Worm (Caenorhabditis elegans) whole organism, mixed stage, embryonic: ENCODE results near the gene copb-2.
A peak's percentile ranks its signal among the peaks of the same experiment; 100 is the strongest.

ENCODE experiments used
- M03D4.4 ChIP-seq: sonication (generic microtip); optimal IDR thresholded peaks from 2 replicates; lab custom pipeline; 2017; ENCODE audit warnings: mild to moderate bottlenecking, missing genetic modification characterization, missing compliant biosample characterization
- bed-3 ChIP-seq: fragments of 200-800 bp; sonication (Bioruptor generic); optimal IDR thresholded peaks from 3 replicates; lab custom pipeline; 2018; ENCODE audit warnings: mild to moderate bottlenecking, missing genetic modification characterization, moderate library complexity, missing compliant biosample characterization
- blmp-1 ChIP-seq: fragments of 150-350 bp; optimal IDR thresholded peaks from 2 replicates; lab custom pipeline; 2014; ENCODE audit warnings: missing biosample characterization, missing genetic modification characterization
- ceh-39 ChIP-seq: fragments of 150-350 bp; optimal IDR thresholded peaks from 2 replicates; lab custom pipeline; 2014; ENCODE audit warnings: missing biosample characterization, missing genetic modification characterization
- ceh-43 ChIP-seq: fragments of 200-800 bp; sonication (Bioruptor generic); optimal IDR thresholded peaks from 2 replicates; lab custom pipeline; 2018; ENCODE audit warnings: mild to moderate bottlenecking, missing genetic modification characterization, moderate library complexity, missing compliant biosample characterization
- ceh-83 ChIP-seq: fragments of 200-800 bp; sonication (Bioruptor generic); optimal IDR thresholded peaks from 2 replicates; lab custom pipeline; 2018; ENCODE audit warnings: mild to moderate bottlenecking, missing genetic modification characterization, missing compliant biosample characterization
- ces-1 ChIP-seq: fragments of 150-350 bp; optimal IDR thresholded peaks from 2 replicates; lab custom pipeline; 2014; ENCODE audit warnings: missing biosample characterization, missing genetic modification reagents, missing genetic modification characterization
- cnd-1 ChIP-seq: fragments of 200-800 bp; sonication (Bioruptor generic); optimal IDR thresholded peaks from 2 replicates; lab custom pipeline; 2018; ENCODE audit warnings: mild to moderate bottlenecking, missing genetic modification characterization, missing compliant biosample characterization
- drap-1 ChIP-seq: fragments of 200-800 bp; sonication (Bioruptor generic); optimal IDR thresholded peaks from 3 replicates; lab custom pipeline; 2018; ENCODE audit warnings: mild to moderate bottlenecking, missing genetic modification characterization, missing compliant biosample characterization
- elt-1 ChIP-seq: sonication (generic microtip); optimal IDR thresholded peaks from 2 replicates; lab custom pipeline; 2017; ENCODE audit warnings: missing genetic modification characterization, mild to moderate bottlenecking, missing compliant biosample characterization, antibody characterized with exemption, moderate library complexity, borderline replicate concordance; ENCODE audit not compliant: insufficient read depth
- elt-3 ChIP-seq: fragments of 150-350 bp; optimal IDR thresholded peaks from 2 replicates; lab custom pipeline; 2014; ENCODE audit warnings: missing biosample characterization, missing genetic modification characterization
- flh-1 ChIP-seq: fragments of 200-800 bp; sonication (Bioruptor generic); optimal IDR thresholded peaks from 2 replicates; lab custom pipeline; 2018; ENCODE audit warnings: mild to moderate bottlenecking, missing genetic modification characterization, moderate library complexity, missing compliant biosample characterization
- ham-2 ChIP-seq: fragments of 200-800 bp; sonication (Bioruptor generic); optimal IDR thresholded peaks from 2 replicates; lab custom pipeline; 2018; ENCODE audit warnings: mild to moderate bottlenecking, missing genetic modification characterization, missing compliant biosample characterization
- hlh-1 ChIP-seq: fragments of 150-350 bp; optimal IDR thresholded peaks from 2 replicates; lab custom pipeline; 2014; ENCODE audit warnings: missing biosample characterization, missing genetic modification reagents, missing genetic modification characterization
- lin-13 ChIP-seq: fragments of 150-350 bp; optimal IDR thresholded peaks from 2 replicates; lab custom pipeline; 2014; ENCODE audit warnings: missing biosample characterization, missing genetic modification characterization
- lin-32 ChIP-seq: fragments of 200-800 bp; sonication (Bioruptor generic); optimal IDR thresholded peaks from 2 replicates; lab custom pipeline; 2018; ENCODE audit warnings: mild to moderate bottlenecking, missing genetic modification characterization, missing compliant biosample characterization
- lsy-2 ChIP-seq: fragments of 150-350 bp; optimal IDR thresholded peaks from 2 replicates; lab custom pipeline; 2014; ENCODE audit warnings: missing biosample characterization, missing genetic modification characterization
- mab-5 ChIP-seq: fragments of 150-350 bp; optimal IDR thresholded peaks from 2 replicates; lab custom pipeline; 2014; ENCODE audit warnings: missing biosample characterization, missing genetic modification characterization
- mep-1 ChIP-seq: fragments of 150-350 bp; optimal IDR thresholded peaks from 2 replicates; lab custom pipeline; 2017; ENCODE audit warnings: missing biosample characterization, missing genetic modification reagents, missing genetic modification characterization, inconsistent platforms
- nhr-12 ChIP-seq: fragments of 150-350 bp; optimal IDR thresholded peaks from 2 replicates; lab custom pipeline; 2014; ENCODE audit warnings: missing biosample characterization, missing genetic modification characterization
- nhr-2 ChIP-seq: fragments of 150-350 bp; optimal IDR thresholded peaks from 2 replicates; lab custom pipeline; 2014; ENCODE audit warnings: missing biosample characterization, missing genetic modification characterization
- nhr-237 ChIP-seq: fragments of 150-350 bp; optimal IDR thresholded peaks from 2 replicates; lab custom pipeline; 2014; ENCODE audit warnings: missing biosample characterization, missing genetic modification characterization
- nhr-28 ChIP-seq: fragments of 150-350 bp; optimal IDR thresholded peaks from 2 replicates; lab custom pipeline; 2014; ENCODE audit warnings: missing biosample characterization, missing genetic modification characterization
- nhr-76 ChIP-seq: sonication (generic microtip); optimal IDR thresholded peaks from 2 replicates; lab custom pipeline; 2017; ENCODE audit warnings: missing biosample characterization, missing genetic modification characterization
- pha-4 ChIP-seq: fragments of 150-350 bp; optimal IDR thresholded peaks from 2 replicates; lab custom pipeline; 2018; ENCODE audit warnings: missing biosample characterization, missing genetic modification reagents, missing genetic modification characterization
- sem-2 ChIP-seq: fragments of 200-800 bp; sonication (Bioruptor generic); optimal IDR thresholded peaks from 2 replicates; lab custom pipeline; 2018; ENCODE audit warnings: mild to moderate bottlenecking, missing genetic modification characterization, missing compliant biosample characterization
- snpc-4 ChIP-seq: fragments of 150-350 bp; optimal IDR thresholded peaks from 2 replicates; lab custom pipeline; 2014; ENCODE audit warnings: missing biosample characterization, missing genetic modification characterization
- sptf-1 ChIP-seq: sonication (generic microtip); optimal IDR thresholded peaks from 2 replicates; lab custom pipeline; 2017; ENCODE audit warnings: mild to moderate bottlenecking, missing genetic modification characterization, moderate library complexity, missing compliant biosample characterization
- tbx-8 ChIP-seq: fragments of 200-800 bp; sonication (Bioruptor generic); optimal IDR thresholded peaks from 2 replicates; lab custom pipeline; 2018; ENCODE audit warnings: mild to moderate bottlenecking, missing genetic modification characterization, moderate library complexity, missing compliant biosample characterization
- unc-120 ChIP-seq: sonication (generic microtip); optimal IDR thresholded peaks from 2 replicates; lab custom pipeline; 2017; ENCODE audit warnings: missing genetic modification characterization, missing compliant biosample characterization; ENCODE audit not compliant: poor library complexity, severe bottlenecking
- unc-39 ChIP-seq: fragments of 150-350 bp; optimal IDR thresholded peaks from 2 replicates; lab custom pipeline; 2014; ENCODE audit warnings: missing biosample characterization, missing genetic modification characterization
- unc-62 ChIP-seq: fragments of 150-350 bp; optimal IDR thresholded peaks from 2 replicates; lab custom pipeline; 2014; ENCODE audit warnings: missing biosample characterization, missing genetic modification reagents, missing genetic modification characterization
- ztf-11 ChIP-seq: fragments of 150-350 bp; optimal IDR thresholded peaks from 2 replicates; lab custom pipeline; 2014; ENCODE audit warnings: missing biosample characterization, missing genetic modification characterization

The copb-2 gene

ce11 chrIV:9459224-9459781 lies at the start of gene copb-2:
Gene copb-2, plus strand, starts transcription at chrIV:9459731.
- no peak for TF ChIP-seq mab-5 (tag; lab: Kevin White, UChicago)
- TF ChIP-seq hlh-1: peak; percentile 27
- TF ChIP-seq sem-2: no peak
- peak; percentile 40 for TF ChIP-seq mep-1
- no peak for TF ChIP-seq unc-120
- no peak for TF ChIP-seq ham-2 (GFP tag; lab: Kevin White, UChicago)
- no peak for TF ChIP-seq unc-39 (tag; lab: Kevin White, UChicago)
- no peak for TF ChIP-seq elt-3
- peak; percentile 49 for TF ChIP-seq ces-1 (GFP tag; lab: Kevin White, UChicago)
- no peak for TF ChIP-seq pha-4 (tag; lab: Kevin White, UChicago)
- TF ChIP-seq cnd-1 (tag; lab: Kevin White, UChicago): no peak
- TF ChIP-seq nhr-28 (tag; lab: Kevin White, UChicago): no peak
- no peak for TF ChIP-seq snpc-4 (tag; lab: Kevin White, UChicago)
- no peak for TF ChIP-seq lsy-2 (tag; lab: Kevin White, UChicago)
- no peak for TF ChIP-seq ceh-83 (GFP tag; lab: Kevin White, UChicago)
- TF ChIP-seq lin-32: no peak
- TF ChIP-seq, all 35 proteins: peak for 3

DNA sequence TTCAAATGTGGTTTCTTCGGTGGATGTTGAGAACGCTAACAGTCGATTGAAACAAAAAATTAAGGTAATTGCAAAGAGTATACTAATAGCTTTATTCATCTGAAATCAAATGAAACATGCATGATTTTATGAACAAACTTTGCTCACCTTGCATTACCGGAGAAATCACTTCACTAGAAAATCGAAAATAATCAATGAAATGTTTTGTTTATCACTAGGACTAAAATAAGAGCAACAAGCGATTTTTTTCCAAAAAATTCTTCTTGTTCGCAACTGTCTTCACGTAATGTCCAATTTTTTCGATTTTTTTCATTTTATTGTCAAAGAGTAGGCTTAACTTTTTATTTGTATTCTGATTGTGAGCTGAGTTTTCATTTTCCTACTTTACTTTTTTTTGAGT lies 37.1 kb upstream of the copb-2 start, which contains the start of gene F56D5.9:
Gene F56D5.9 (minus strand): TSS at position 101 of the 400 bp plus-strand sequence.
- TF ChIP-seq nhr-76 (tag; lab: Kevin White, UChicago): no peak
- no peak for TF ChIP-seq nhr-28 (tag; lab: Kevin White, UChicago)
- no peak for TF ChIP-seq drap-1 (GFP tag; lab: Kevin White, UChicago)
- no peak for TF ChIP-seq lin-13 (tag; lab: Kevin White, UChicago)
- TF ChIP-seq elt-1 (tag; lab: Kevin White, UChicago): no peak
- no peak for TF ChIP-seq unc-62 (GFP tag; lab: Kevin White, UChicago)
- TF ChIP-seq sem-2: no peak
- no peak for TF ChIP-seq tbx-8
- no peak for TF ChIP-seq nhr-2
- no peak for TF ChIP-seq cnd-1 (tag; lab: Kevin White, UChicago)
- no peak for TF ChIP-seq ham-2 (GFP tag; lab: Kevin White, UChicago)
- TF ChIP-seq ceh-83 (GFP tag; lab: Kevin White, UChicago): no peak
- TF ChIP-seq mab-5 (tag; lab: Kevin White, UChicago): no peak
- TF ChIP-seq elt-3: no peak
- TF ChIP-seq nhr-237 (tag; lab: Kevin White, UChicago): no peak
- no peak for TF ChIP-seq flh-1
- no peak for TF ChIP-seq bed-3 (GFP tag; lab: Kevin White, UChicago)
- TF ChIP-seq snpc-4 (tag; lab: Kevin White, UChicago): no peak
- TF ChIP-seq M03D4.4 (tag; lab: Kevin White, UChicago): no peak
- TF ChIP-seq ceh-39 (tag; lab: Kevin White, UChicago): no peak

DNA sequence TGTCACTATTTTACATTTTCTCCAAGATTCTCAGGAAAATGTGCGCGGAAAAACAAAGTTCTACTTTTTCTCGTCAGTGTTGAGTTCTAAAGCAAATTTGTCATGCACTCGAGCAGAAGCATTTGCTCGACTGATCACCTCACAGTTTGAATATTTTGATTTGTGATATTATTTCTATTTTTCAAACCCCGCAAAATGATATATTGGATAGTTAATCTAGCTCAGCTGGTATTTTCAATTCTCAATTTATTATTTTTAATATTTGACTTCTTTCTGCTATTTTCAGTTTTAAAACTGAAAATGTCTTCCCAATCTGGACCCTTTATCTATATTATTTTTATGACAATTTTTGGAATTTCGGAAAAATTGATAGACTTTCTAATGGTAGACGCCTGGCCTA lies 36.4 kb upstream of the copb-2 start, which contains the start of gene srxa-2:
Gene srxa-2 (plus strand): TSS at position 301 of the 400 bp plus-strand sequence.
- no peak for TF ChIP-seq mep-1
- TF ChIP-seq drap-1 (GFP tag; lab: Kevin White, UChicago): no peak
- TF ChIP-seq sptf-1 (tag; lab: Kevin White, UChicago): no peak
- no peak for TF ChIP-seq ceh-83 (GFP tag; lab: Kevin White, UChicago)
- no peak for TF ChIP-seq snpc-4 (tag; lab: Kevin White, UChicago)
- TF ChIP-seq blmp-1 (tag; lab: Kevin White, UChicago): no peak
- TF ChIP-seq pha-4 (tag; lab: Kevin White, UChicago): no peak
- TF ChIP-seq elt-1 (tag; lab: Kevin White, UChicago): no peak
- no peak for TF ChIP-seq nhr-12 (tag; lab: Kevin White, UChicago)
- TF ChIP-seq ceh-43 (GFP tag; lab: Kevin White, UChicago): no peak
- TF ChIP-seq ceh-39 (tag; lab: Kevin White, UChicago): no peak
- no peak for TF ChIP-seq nhr-237 (tag; lab: Kevin White, UChicago)

ce11 chrIV:9427959-9428358 lies 31.6 kb upstream of the copb-2 start, which contains the start of gene F59B8.1:
Gene F59B8.1, plus strand, starts transcription at chrIV:9428259.
- TF ChIP-seq ces-1 (GFP tag; lab: Kevin White, UChicago) (no peak), ztf-11 (tag; lab: Kevin White, UChicago) (no peak)
- TF ChIP-seq, all 35 proteins: peak for 0
